Fruit fly (Drosophila melanogaster) whole organism, embryonic: Measurements from ENCODE around the gene lectin-33A.

ENCODE experiments used
- Atf3 ChIP-seq: fragments of 200-800 bp; sonication (Bioruptor generic); optimal IDR thresholded peaks from 3 replicates; lab custom pipeline; 2016; ENCODE audit warnings: missing biosample characterization, missing genetic modification characterization
- CG10979 ChIP-seq: fragments of 200-800 bp; sonication (Bioruptor generic); optimal IDR thresholded peaks from 2 replicates; lab custom pipeline; 2018; ENCODE audit warnings: missing biosample characterization, mild to moderate bottlenecking, missing genetic modification characterization, moderate library complexity
- CG11247 ChIP-seq: fragments of 200-800 bp; sonication (Bioruptor generic); IDR thresholded peaks from 2 replicates; pipeline ENCODE4 v1.3.6; 2022; ENCODE audit warnings: missing biosample characterization, missing genetic modification characterization
- CG11504 ChIP-seq: fragments of 200-800 bp; sonication (Bioruptor generic); optimal IDR thresholded peaks from 3 replicates; lab custom pipeline; 2019; ENCODE audit warnings: missing biosample characterization, mild to moderate bottlenecking, missing genetic modification characterization, moderate library complexity
- CG12299 ChIP-seq: fragments of 200-800 bp; sonication (Bioruptor generic); optimal IDR thresholded peaks from 2 replicates; lab custom pipeline; 2018; ENCODE audit warnings: missing biosample characterization, mild to moderate bottlenecking, missing genetic modification characterization
- CG13123 ChIP-seq: fragments of 200-800 bp; sonication (Bioruptor generic); optimal IDR thresholded peaks from 2 replicates; lab custom pipeline; 2016; ENCODE audit warnings: missing biosample characterization, missing genetic modification characterization
- CG13775 ChIP-seq: fragments of 200-800 bp; sonication (Bioruptor generic); optimal IDR thresholded peaks from 3 replicates; lab custom pipeline; 2017; ENCODE audit warnings: missing biosample characterization, mild to moderate bottlenecking, missing genetic modification characterization
- CG17328 ChIP-seq: fragments of 200-800 bp; sonication (Bioruptor generic); IDR thresholded peaks from 2 replicates; pipeline ENCODE4 v1.3.6; 2022; ENCODE audit warnings: missing biosample characterization, missing genetic modification characterization
- CG17361 ChIP-seq: fragments of 200-800 bp; sonication (Bioruptor generic); IDR thresholded peaks from 3 replicates; pipeline ENCODE4 v1.3.6; 2022; ENCODE audit warnings: missing biosample characterization, missing genetic modification characterization
- CG32772 ChIP-seq: fragments of 200-800 bp; sonication (Bioruptor generic); IDR thresholded peaks from 2 replicates; pipeline ENCODE4 v1.3.6; 2022; ENCODE audit warnings: missing biosample characterization, missing genetic modification characterization
- CG34224 ChIP-seq: fragments of 200-800 bp; sonication (Bioruptor generic); IDR thresholded peaks from 3 replicates; pipeline ENCODE4 v1.3.6; 2022; ENCODE audit warnings: missing biosample characterization, missing genetic modification characterization; ENCODE audit not compliant: partially characterized antibody
- CG3726 ChIP-seq: fragments of 200-800 bp; sonication (Bioruptor generic); IDR thresholded peaks from 3 replicates; pipeline ENCODE4, ENCODE4 v1.3.6; 2022; ENCODE audit warnings: missing biosample characterization, missing genetic modification characterization
- CG3847 ChIP-seq: fragments of 200-800 bp; sonication (Bioruptor generic); IDR thresholded peaks from 2 replicates; pipeline ENCODE4 v1.3.6; 2022; ENCODE audit warnings: missing biosample characterization, missing genetic modification characterization
- CG42726 ChIP-seq: fragments of 200-800 bp; sonication (Bioruptor generic); IDR thresholded peaks from 2 replicates; pipeline ENCODE4 v1.3.6; 2022; ENCODE audit warnings: missing biosample characterization, missing genetic modification characterization; ENCODE audit not compliant: partially characterized antibody
- CG4424 ChIP-seq: fragments of 200-800 bp; sonication (Bioruptor generic); optimal IDR thresholded peaks from 3 replicates; lab custom pipeline; 2016; ENCODE audit warnings: missing biosample characterization, missing genetic modification characterization
- CG6254 ChIP-seq: fragments of 200-800 bp; sonication (Bioruptor generic); optimal IDR thresholded peaks from 3 replicates; lab custom pipeline; 2017; ENCODE audit warnings: mild to moderate bottlenecking, missing biosample characterization, missing genetic modification reagents, missing genetic modification characterization
- CG7271 ChIP-seq: fragments of 200-800 bp; sonication (Bioruptor generic); optimal IDR thresholded peaks from 2 replicates; lab custom pipeline; 2018; ENCODE audit warnings: missing biosample characterization, mild to moderate bottlenecking, missing genetic modification characterization, moderate library complexity
- Chrac-16 ChIP-seq: fragments of 200-800 bp; sonication (Bioruptor generic); optimal IDR thresholded peaks from 3 replicates; lab custom pipeline; 2016; ENCODE audit warnings: missing biosample characterization, missing genetic modification characterization
- Dfd ChIP-seq, 2 experiments: fragments of >200 bp; optimal IDR thresholded peaks; 2 replicates each; lab custom pipeline; 2017; ENCODE audit warnings: missing biosample characterization in 2 of 2, missing genetic modification characterization in 2 of 2
- Dll ChIP-seq: fragments of 200-800 bp; sonication (Bioruptor generic); IDR thresholded peaks from 4 replicates; pipeline ENCODE4 v1.3.6; 2022; ENCODE audit warnings: missing biosample characterization, missing genetic modification characterization; ENCODE audit not compliant: partially characterized antibody
- Dref ChIP-seq: fragments of 200-800 bp; sonication (Bioruptor generic); IDR thresholded peaks from 2 replicates; pipeline ENCODE4 v1.3.6; 2022; ENCODE audit warnings: missing biosample characterization, missing genetic modification characterization
- Elba2 ChIP-seq: fragments of 200-800 bp; sonication (Bioruptor generic); optimal IDR thresholded peaks from 3 replicates; lab custom pipeline; 2016; ENCODE audit warnings: missing biosample characterization, missing genetic modification characterization
- Ets65A ChIP-seq: fragments of 200-800 bp; sonication (Bioruptor generic); peaks from one replicate; lab custom pipeline; 2016; ENCODE audit warnings: missing biosample characterization, missing genetic modification characterization
- Mad ChIP-seq: fragments of 200-800 bp; sonication (Bioruptor generic); optimal IDR thresholded peaks from 2 replicates; lab custom pipeline; 2016; ENCODE audit warnings: missing biosample characterization, missing genetic modification characterization
- Med ChIP-seq: fragments of 200-800 bp; sonication (Bioruptor generic); peaks from one replicate; lab custom pipeline; 2016; ENCODE audit warnings: missing biosample characterization, missing genetic modification characterization, mild to moderate bottlenecking, inconsistent platforms, moderate library complexity
- Usf ChIP-seq: fragments of 200-800 bp; sonication (Bioruptor generic); optimal IDR thresholded peaks from 2 replicates; lab custom pipeline; 2017; ENCODE audit warnings: missing genotype, missing biosample characterization, missing genetic modification characterization
- Xrp1 ChIP-seq: fragments of 200-800 bp; sonication (Bioruptor generic); IDR thresholded peaks from 2 replicates; pipeline ENCODE4 v1.3.6; 2022; ENCODE audit warnings: missing biosample characterization, missing genetic modification characterization
- ara ChIP-seq: fragments of 200-800 bp; sonication (Bioruptor generic); IDR thresholded peaks from 2 replicates; pipeline ENCODE4 v1.3.6; 2022; ENCODE audit warnings: missing biosample characterization, missing genetic modification characterization
- bsh ChIP-seq, 2 experiments: fragments of 200-800 bp; sonication (Bioruptor generic); optimal IDR thresholded peaks; 2 replicates each; lab custom pipeline; 2017 to 2018; ENCODE audit warnings: mild to moderate bottlenecking in 2 of 2, missing biosample characterization in 2 of 2, missing genetic modification characterization in 2 of 2, moderate library complexity in 1 of 2
- dmrt11E ChIP-seq: fragments of 200-800 bp; sonication (Bioruptor generic); optimal IDR thresholded peaks from 3 replicates; lab custom pipeline; 2018; ENCODE audit warnings: missing biosample characterization, mild to moderate bottlenecking, missing genetic modification characterization, moderate library complexity
- gem ChIP-seq: fragments of 200-800 bp; sonication (Bioruptor generic); optimal IDR thresholded peaks from 2 replicates; lab custom pipeline; 2019; ENCODE audit warnings: missing biosample characterization, mild to moderate bottlenecking, missing genetic modification characterization, moderate library complexity
- gfzf ChIP-seq: fragments of 200-800 bp; sonication (Bioruptor generic); optimal IDR thresholded peaks from 2 replicates; lab custom pipeline; 2016; ENCODE audit warnings: missing biosample characterization, mild to moderate bottlenecking, missing genetic modification characterization, moderate library complexity
- jumu ChIP-seq: fragments of 200-800 bp; sonication (Bioruptor generic); optimal IDR thresholded peaks from 3 replicates; lab custom pipeline; 2016; ENCODE audit warnings: missing biosample characterization, missing genetic modification characterization
- lola ChIP-seq, 3 experiments: fragments of >200 bp in 2 of 3; fragments of 200-800 bp in 1 of 3; sonication (Bioruptor generic) in 1 of 3; optimal IDR thresholded peaks; 2 replicates each; lab custom pipeline; 2017 to 2019; ENCODE audit warnings: missing biosample characterization in 3 of 3, missing genetic modification characterization in 3 of 3, mild to moderate bottlenecking in 1 of 3, moderate library complexity in 1 of 3
- prd ChIP-seq, 3 experiments: fragments of >200 bp in 2 of 3; fragments of 200-800 bp in 1 of 3; sonication (Bioruptor generic) in 1 of 3; optimal IDR thresholded peaks in 2 of 3; IDR thresholded peaks in 1 of 3; 2 replicates in 2 of 3; 3 replicates in 1 of 3; pipeline versions ENCODE4 v1.3.6 to Lab custom; 2017 to 2022; ENCODE audit warnings: missing biosample characterization in 1 of 3, missing genetic modification characterization in 1 of 3
- repo ChIP-seq: fragments of 200-800 bp; sonication (Bioruptor generic); optimal IDR thresholded peaks from 2 replicates; lab custom pipeline; 2016; ENCODE audit warnings: missing biosample characterization, missing genetic modification characterization
- row ChIP-seq: fragments of 200-800 bp; sonication (Bioruptor generic); IDR thresholded peaks from 3 replicates; pipeline ENCODE4 v1.3.6; 2022; ENCODE audit warnings: missing biosample characterization, missing genetic modification characterization
- sens ChIP-seq: fragments of 200-800 bp; sonication (Bioruptor generic); peaks from one replicate; lab custom pipeline; 2016; ENCODE audit warnings: missing biosample characterization, missing genetic modification characterization
- stwl ChIP-seq: fragments of 200-800 bp; sonication (Bioruptor generic); optimal IDR thresholded peaks from 3 replicates; lab custom pipeline; 2018; ENCODE audit warnings: missing biosample characterization, mild to moderate bottlenecking, missing genetic modification characterization, moderate library complexity
- sug ChIP-seq: fragments of 200-800 bp; optimal IDR thresholded peaks from 2 replicates; lab custom pipeline; 2019; ENCODE audit warnings: missing biosample characterization, mild to moderate bottlenecking, missing genetic modification characterization, moderate library complexity
- tio ChIP-seq: fragments of 200-800 bp; sonication (Bioruptor generic); optimal IDR thresholded peaks from 2 replicates; lab custom pipeline; 2017; ENCODE audit warnings: missing biosample characterization, missing genetic modification characterization, inconsistent platforms
- vnd ChIP-seq: fragments of 200-800 bp; sonication (Bioruptor generic); IDR thresholded peaks from 3 replicates; pipeline ENCODE4 v1.3.6; 2022; ENCODE audit warnings: missing biosample characterization, missing genetic modification characterization; ENCODE audit not compliant: partially characterized antibody

lectin-33A gene

dm6 chr2L:11010999-11011398 is 9.1 kb downstream of the lectin-33A start, which contains the start of the genes Art8 and dUTPase (continued):
- TF ChIP-seq CG13775 (GFP tag; lab: Kevin White, UChicago) (peak; percentile 79), CG3726 (no peak), Xrp1 (GFP tag; lab: Robert Waterston, UW) (peak; percentile 80), tio (peak; percentile 53), Mad (GFP tag; lab: Kevin White, UChicago) (peak; percentile 32), CG17361 (GFP tag; lab: Robert Waterston, UW) (peak; percentile 80), Elba2 (GFP tag; lab: Kevin White, UChicago) (peak; percentile 44), CG12299 (tag; lab: Kevin White, UChicago) (peak; percentile 51), jumu (GFP tag; lab: Kevin White, UChicago) (no peak), vnd (GFP tag; lab: Robert Waterston, UW) (peak; percentile 68), ara (GFP tag; lab: Robert Waterston, UW) (peak; percentile 73), Dfd (GFP tag; optimal IDR thresholded peaks at IDR 0.05; lab: Kevin White, UChicago) (no peak), CG3847 (GFP tag; lab: Robert Waterston, UW) (peak; percentile 83)

- 0 out of 4 replicates have a peak, but pooled peaks have one; percentile 22 for TF ChIP-seq Dll (GFP tag; lab: Robert Waterston, UW)
- TF ChIP-seq CG13123 (GFP tag; lab: Kevin White, UChicago), result no peak
- 0 out of 3 replicates have a peak, but pooled peaks have one; percentile 14 for TF ChIP-seq CG34224 (GFP tag; lab: Robert Waterston, UW)
- TF ChIP-seq stwl (tag; lab: Kevin White, UChicago), result peak; percentile 14
- TF ChIP-seq CG42726, result no peak
- peak; percentile 89 for TF ChIP-seq CG11504 (tag; lab: Kevin White, UChicago)
- TF ChIP-seq CG17328 (GFP tag; lab: Robert Waterston, UW), result 0 out of 2 replicates have a peak, but pooled peaks have one; percentile 16
- peak; percentile 96 for TF ChIP-seq CG4424 (GFP tag; lab: Kevin White, UChicago)
- no peak for TF ChIP-seq CG7271
- 0 out of 2 replicates have a peak, but pooled peaks have one; percentile 20 for TF ChIP-seq ara (GFP tag; lab: Robert Waterston, UW)
- TF ChIP-seq Ets65A (GFP tag; lab: Kevin White, UChicago), result peak; percentile 86
- TF ChIP-seq Med (GFP tag; lab: Kevin White, UChicago), result peak; percentile 44
- TF ChIP-seq Dref, result 0 out of 2 replicates have a peak, but pooled peaks have one; percentile 27
- TF ChIP-seq Atf3 (GFP tag; lab: Kevin White, UChicago), result no peak
- TF ChIP-seq CG11247 (GFP tag; lab: Robert Waterston, UW), result 0 out of 2 replicates have a peak, but pooled peaks have one; percentile 27
- TF ChIP-seq prd (optimal IDR thresholded peaks at IDR 0.05; lab: Kevin White, UChicago), result no peak
- 0 out of 3 replicates have a peak, but pooled peaks have one; percentile 14 for TF ChIP-seq prd (GFP tag; IDR thresholded peaks at IDR 0.05; lab: Robert Waterston, UW)
Measured at dm6 chr2L:11014018-11014611, 12.2 kb downstream of the lectin-33A start.

- TF ChIP-seq gfzf (GFP tag; lab: Kevin White, UChicago) (no peak), CG32772 (no peak), lola (GFP tag; optimal IDR thresholded peaks at IDR 0.05; lab: Kevin White, UChicago) (peak in 1 of 3 experiments; percentile 17), Chrac-16 (no peak), sug (no peak), CG6254 (GFP tag; lab: Kevin White, UChicago) (peak; percentile 53), repo (GFP tag; lab: Kevin White, UChicago) (no peak), CG10979 (tag; lab: Kevin White, UChicago) (peak; percentile 25), gem (tag; lab: Kevin White, UChicago) (peak; percentile 28), dmrt11E (tag; lab: Kevin White, UChicago) (peak; percentile 4), bsh (GFP tag; optimal IDR thresholded peaks at IDR 0.05; lab: Kevin White, UChicago) (peak; percentile 28 to 55), sens (GFP tag; lab: Kevin White, UChicago) (no peak), row (GFP tag; lab: Robert Waterston, UW) (peak; percentile 15; the same call in 1 of the 3 replicates), Usf (GFP tag; lab: Kevin White, UChicago) (no peak)
Measured at dm6 chr2L:11014671-11015070, 12.8 kb downstream of the lectin-33A start.
